ENCODE assay signal across 3 fruit fly cellular contexts in the genomic region with DNA sequence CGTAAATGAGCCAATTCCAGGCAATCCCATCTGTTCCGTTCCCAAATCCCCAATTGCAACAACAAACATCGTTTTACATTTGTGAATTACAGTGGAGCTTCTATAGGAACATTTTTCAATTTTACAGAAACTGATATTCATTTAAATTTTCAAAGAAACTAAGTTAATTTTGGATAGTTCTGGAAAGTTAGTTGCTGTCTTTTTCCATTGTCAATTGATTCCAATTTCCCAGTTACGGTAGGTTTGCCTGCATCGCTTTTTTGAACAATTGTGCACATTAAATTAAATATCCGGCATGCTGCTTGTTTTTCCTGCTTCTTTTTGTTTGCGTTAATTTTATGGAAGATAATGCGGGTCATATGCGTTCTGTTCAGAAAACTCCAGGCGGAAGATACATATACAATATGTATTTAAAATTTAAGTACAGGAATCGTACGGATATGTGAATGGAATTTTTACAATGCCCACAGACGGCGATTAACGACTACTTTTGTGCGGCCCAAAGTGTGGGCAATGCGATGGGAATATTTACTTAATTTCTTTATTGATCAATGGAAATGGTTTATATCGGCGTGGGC.
A peak's percentile ranks its signal among the peaks of the same experiment; 100 is the strongest.
TF ChIP-seq lines count a peak whose summit lies in the region.

No protein-coding gene starts in this region.

TF ChIP-seq in whole organism, embryonic, 481 proteins besides CTCF, POLR2A, EP300 and RAD21 (continued from another document and continues in another):
- peak; percentile 54 for TF ChIP-seq CoRest (tag; optimal IDR thresholded peaks at IDR 0.05; lab: Kevin White, UChicago)
- peak; percentile 14 for TF ChIP-seq CG12942 (GFP tag; optimal IDR thresholded peaks at IDR 0.05; lab: Kevin White, UChicago)
- TF ChIP-seq Ada2b (GFP tag; IDR thresholded peaks at IDR 0.05; lab: Robert Waterston, UW): peak; percentile 50
- peak; percentile 32; the same call in 1 of the 2 replicates for TF ChIP-seq wor (GFP tag; IDR thresholded peaks at IDR 0.05; lab: Robert Waterston, UW)
- TF ChIP-seq sug (tag; optimal IDR thresholded peaks at IDR 0.05; lab: Kevin White, UChicago): peak; percentile 17
- peak; percentile 54 for TF ChIP-seq CG11504 (tag; optimal IDR thresholded peaks at IDR 0.05; lab: Kevin White, UChicago)
- TF ChIP-seq grau (tag; optimal IDR thresholded peaks at IDR 0.05; lab: Kevin White, UChicago): peak; percentile 87
- TF ChIP-seq CG9437 (GFP tag; optimal IDR thresholded peaks at IDR 0.05; lab: Kevin White, UChicago): peak; percentile 20
- TF ChIP-seq CG12391 (tag; optimal IDR thresholded peaks at IDR 0.05; lab: Kevin White, UChicago): peak; percentile 48
- peak; percentile 50 for TF ChIP-seq CG12769 (tag; optimal IDR thresholded peaks at IDR 0.05; lab: Kevin White, UChicago)
- TF ChIP-seq pros (GFP tag; optimal IDR thresholded peaks at IDR 0.05; lab: Kevin White, UChicago): no peak
- TF ChIP-seq CG14965 (GFP tag; optimal IDR thresholded peaks at IDR 0.05; lab: Kevin White, UChicago; ENCODE audit: borderline replicate concordance): no peak
- peak; percentile 13 for TF ChIP-seq CG12659 (GFP tag; optimal IDR thresholded peaks at IDR 0.05; lab: Kevin White, UChicago)
- TF ChIP-seq sens (GFP tag; lab: Kevin White, UChicago): peak; percentile 64
- no peak for TF ChIP-seq Hr78 (GFP tag; optimal IDR thresholded peaks at IDR 0.05; lab: Kevin White, UChicago)
- TF ChIP-seq pan (optimal IDR thresholded peaks at IDR 0.05; lab: Kevin White, UChicago): no peak
- TF ChIP-seq pan (GFP tag; optimal IDR thresholded peaks at IDR 0.05 in 1 of 2, IDR thresholded peaks at IDR 0.05 in 1 of 2): peak in 1 of 2 experiments; percentile 41
- no peak for TF ChIP-seq CG33557 (GFP tag; optimal IDR thresholded peaks at IDR 0.05; lab: Kevin White, UChicago)
- TF ChIP-seq croc (GFP tag; conservative IDR thresholded peaks at IDR 0.05; lab: Robert Waterston, UW): no peak
- peak; percentile 37 for TF ChIP-seq CG2678 (tag; optimal IDR thresholded peaks at IDR 0.05; lab: Kevin White, UChicago)
- TF ChIP-seq HLH54F (GFP tag; optimal IDR thresholded peaks at IDR 0.05; lab: Kevin White, UChicago): peak; percentile 50
- peak; percentile 22 for TF ChIP-seq HmgZ (tag; optimal IDR thresholded peaks at IDR 0.05; lab: Kevin White, UChicago)
- peak; percentile 15 for TF ChIP-seq bab2 (GFP tag; optimal IDR thresholded peaks at IDR 0.05; lab: Kevin White, UChicago)
- peak; percentile 24; the same call in 1 of the 3 replicates for TF ChIP-seq so (GFP tag; IDR thresholded peaks at IDR 0.05; lab: Robert Waterston, UW)
- no peak for TF ChIP-seq crc (GFP tag; optimal IDR thresholded peaks at IDR 0.05; lab: Kevin White, UChicago)
- TF ChIP-seq NC2β (GFP tag; optimal IDR thresholded peaks at IDR 0.05; lab: Kevin White, UChicago): no peak
- peak; percentile 23; the same call in 1 of the 2 replicates for TF ChIP-seq MBD-R2 (GFP tag; IDR thresholded peaks at IDR 0.05; lab: Robert Waterston, UW)
- peak; percentile 57 for TF ChIP-seq lilli (GFP tag; optimal IDR thresholded peaks at IDR 0.05; lab: Kevin White, UChicago)
- TF ChIP-seq eyg (GFP tag; optimal IDR thresholded peaks at IDR 0.05; lab: Kevin White, UChicago): no peak
- no peak for TF ChIP-seq tup (GFP tag; optimal IDR thresholded peaks at IDR 0.05; lab: Kevin White, UChicago)
- TF ChIP-seq CG4707 (GFP tag; optimal IDR thresholded peaks at IDR 0.05; lab: Kevin White, UChicago): peak; percentile 1
- peak; percentile 30 for TF ChIP-seq az2 (GFP tag; optimal IDR thresholded peaks at IDR 0.05; lab: Kevin White, UChicago)
- no peak for TF ChIP-seq CG7963 (GFP tag; IDR thresholded peaks at IDR 0.05; lab: Robert Waterston, UW; ENCODE audit: partially characterized antibody)
- TF ChIP-seq D19B (GFP tag; optimal IDR thresholded peaks at IDR 0.05; lab: Kevin White, UChicago): no peak
- peak; percentile 19 for TF ChIP-seq CG11723 (GFP tag; optimal IDR thresholded peaks at IDR 0.05; lab: Kevin White, UChicago)
- TF ChIP-seq CG10209 (GFP tag; optimal IDR thresholded peaks at IDR 0.05; lab: Kevin White, UChicago): peak; percentile 19
- peak; percentile 72 for TF ChIP-seq Sox102F (GFP tag; optimal IDR thresholded peaks at IDR 0.05; lab: Kevin White, UChicago)
- no peak for TF ChIP-seq CG1647 (GFP tag; optimal IDR thresholded peaks at IDR 0.05; lab: Kevin White, UChicago)
- TF ChIP-seq CG17385 (GFP tag; optimal IDR thresholded peaks at IDR 0.05; lab: Kevin White, UChicago): peak; percentile 50
- TF ChIP-seq CG6791 (GFP tag; IDR thresholded peaks at IDR 0.05; lab: Robert Waterston, UW; ENCODE audit: partially characterized antibody): no peak
- TF ChIP-seq dpn (GFP tag; optimal IDR thresholded peaks at IDR 0.05; lab: Kevin White, UChicago): peak; percentile 31 to 32

TF ChIP-seq in whole organism, prepupa, 60 proteins besides CTCF, POLR2A, EP300 and RAD21 (continued from another document):
- TF ChIP-seq Ets21C (GFP tag; optimal IDR thresholded peaks at IDR 0.05; lab: Kevin White, UChicago): peak; percentile 81
- TF ChIP-seq Sox102F (GFP tag; optimal IDR thresholded peaks at IDR 0.05; lab: Kevin White, UChicago): peak; percentile 89
- TF ChIP-seq Eip75B (GFP tag; optimal IDR thresholded peaks at IDR 0.05; lab: Kevin White, UChicago): peak; percentile 44
- TF ChIP-seq CG3919 (GFP tag; optimal IDR thresholded peaks at IDR 0.05; lab: Kevin White, UChicago): peak; percentile 15
- peak; percentile 79 for TF ChIP-seq svp (GFP tag; lab: Kevin White, UChicago)
- TF ChIP-seq net (GFP tag; optimal IDR thresholded peaks at IDR 0.05; lab: Kevin White, UChicago): peak; percentile 44
- TF ChIP-seq Eip78C (GFP tag; lab: Kevin White, UChicago): peak; percentile 68
- TF ChIP-seq Hr4 (GFP tag; optimal IDR thresholded peaks at IDR 0.05; lab: Kevin White, UChicago): peak; percentile 51
- peak; percentile 65 for TF ChIP-seq achi (GFP tag; optimal IDR thresholded peaks at IDR 0.05; lab: Kevin White, UChicago)
- TF ChIP-seq Smox (GFP tag; optimal IDR thresholded peaks at IDR 0.05; lab: Kevin White, UChicago): peak; percentile 87
- peak; percentile 76 for TF ChIP-seq pdm3 (GFP tag; optimal IDR thresholded peaks at IDR 0.05; lab: Kevin White, UChicago)
- TF ChIP-seq dsx (GFP tag; optimal IDR thresholded peaks at IDR 0.05; lab: Kevin White, UChicago; ENCODE audit: poor library complexity, severe bottlenecking): no peak
- TF ChIP-seq CG34406 (GFP tag; optimal IDR thresholded peaks at IDR 0.05; lab: Kevin White, UChicago): peak; percentile 75
- peak; percentile 94 for TF ChIP-seq Hr39 (GFP tag; optimal IDR thresholded peaks at IDR 0.05; lab: Kevin White, UChicago)
- no peak for TF ChIP-seq Gug (GFP tag; IDR thresholded peaks at IDR 0.05; lab: Robert Waterston, UW)
- peak; percentile 81 for TF ChIP-seq lz (GFP tag; optimal IDR thresholded peaks at IDR 0.05; lab: Kevin White, UChicago)
- TF ChIP-seq CG6163 (GFP tag; IDR thresholded peaks at IDR 0.05; lab: Robert Waterston, UW): peak; percentile 51; the same call in 1 of the 3 replicates
- peak; percentile 95 for TF ChIP-seq CG31627 (GFP tag; optimal IDR thresholded peaks at IDR 0.05; lab: Kevin White, UChicago)
- no peak for TF ChIP-seq CG6854 (GFP tag; optimal IDR thresholded peaks at IDR 0.05; lab: Kevin White, UChicago)
- peak; percentile 81 for TF ChIP-seq Sox14 (GFP tag; optimal IDR thresholded peaks at IDR 0.05; lab: Kevin White, UChicago)
- TF ChIP-seq eg (GFP tag; IDR thresholded peaks at IDR 0.05; lab: Robert Waterston, UW): 0 out of 3 replicates have a peak, but pooled peaks have one; percentile 20

TF ChIP-seq in whole organism, wandering third instar larva, 38 proteins besides CTCF, POLR2A, EP300 and RAD21 (continued from another document):
- TF ChIP-seq Hnf4 (GFP tag; optimal IDR thresholded peaks at IDR 0.05; lab: Kevin White, UChicago): peak; percentile 69
TF ChIP-seq in whole organism, wandering third instar larva: peak in this region for 15.
